Worm (Caenorhabditis elegans): Measurements from ENCODE around the gene tin-9.2.

- TF ChIP-seq tab-1 (GFP tag; IDR thresholded peaks at IDR 0.05) (no peak), ztf-29 (GFP tag; IDR thresholded peaks at IDR 0.05) (no peak), cog-1 (tag; optimal IDR thresholded peaks at IDR 0.05) (no peak), med-1 (GFP tag; optimal IDR thresholded peaks at IDR 0.05; ENCODE audit: insufficient read depth) (no peak)
Measured at ce11 chrIV:13059284-13059683, 39.5 kb upstream of the tin-9.2 start, which contains the start of gene scl-3.

All from whole organism, midembryonic.